Worm (Caenorhabditis elegans) whole organism, L4 larva: ENCODE results near the gene ran-3.
"Not testable (repeated sequence)": the region's sequence is repeated elsewhere in the genome, so short reads cannot be mapped to it uniquely, and the experiment has no call there.

Experiments
- F44E2.7 ChIP-seq: fragments of 200-800 bp; sonication (Bioruptor generic); IDR thresholded peaks from 2 replicates; pipeline ENCODE4 v2.1.2; 2022; ENCODE audit warnings: missing genetic modification characterization, missing compliant biosample characterization
- F49E8.2 ChIP-seq: sonication (generic microtip); optimal IDR thresholded peaks from 2 replicates; lab custom pipeline; 2016; ENCODE audit warnings: missing compliant biosample characterization, mild to moderate bottlenecking, missing genetic modification characterization, borderline replicate concordance
- R02D3.7 ChIP-seq: fragments of 150-350 bp; sonication (generic microtip); optimal IDR thresholded peaks from 3 replicates; lab custom pipeline; 2014; ENCODE audit warnings: missing biosample characterization, missing genetic modification characterization
- Y5F2A.4 ChIP-seq: fragments of 200-800 bp; sonication (Bioruptor generic); optimal IDR thresholded peaks from 2 replicates; lab custom pipeline; 2018; ENCODE audit warnings: mild to moderate bottlenecking, missing genetic modification characterization, missing compliant biosample characterization
- aha-1 ChIP-seq: fragments of 150-350 bp; peaks from one replicate; lab custom pipeline; 2014; ENCODE audit warnings: missing biosample characterization, missing genetic modification characterization
- ceh-20 ChIP-seq: fragments of 200-800 bp; sonication (Bioruptor generic); IDR thresholded peaks from 2 replicates; pipeline ENCODE4 v1.3.6; 2022; ENCODE audit warnings: missing genetic modification reagents, missing genetic modification characterization, missing compliant biosample characterization
- ceh-32 ChIP-seq: sonication (generic microtip); optimal IDR thresholded peaks from 2 replicates; lab custom pipeline; 2016; ENCODE audit warnings: mild to moderate bottlenecking, missing genetic modification characterization, missing compliant biosample characterization; ENCODE audit not compliant: poor library complexity
- ceh-62 ChIP-seq: sonication (generic microtip); optimal IDR thresholded peaks from 2 replicates; lab custom pipeline; 2017; ENCODE audit warnings: missing biosample characterization, missing genetic modification characterization
- daf-12 ChIP-seq: fragments of 150-350 bp; optimal IDR thresholded peaks from 2 replicates; lab custom pipeline; 2014; ENCODE audit warnings: missing biosample characterization, missing genetic modification reagents, missing genetic modification characterization
- daf-16 ChIP-seq, 3 experiments: sonication (generic microtip); optimal IDR thresholded peaks; 2 replicates each; lab custom pipeline; 2016 to 2017; ENCODE audit warnings: missing genetic modification characterization in 3 of 3, missing genetic modification reagents in 3 of 3, mild to moderate bottlenecking in 2 of 3, missing compliant biosample characterization in 2 of 3, missing biosample characterization in 1 of 3, moderate library complexity in 1 of 3
- daf-19 ChIP-seq: fragments of 200-800 bp; sonication (Bioruptor generic); conservative IDR thresholded peaks from 2 replicates; pipeline ENCODE4 v1.3.6; 2022; ENCODE audit warnings: missing genetic modification characterization, missing compliant biosample characterization
- dmd-9 ChIP-seq: fragments of 200-800 bp; sonication (Bioruptor generic); IDR thresholded peaks from 2 replicates; pipeline ENCODE4 v1.3.6; 2022; ENCODE audit warnings: missing genetic modification reagents, missing genetic modification characterization, missing compliant biosample characterization
- dpl-1 ChIP-seq: fragments of 150-350 bp; optimal IDR thresholded peaks from 2 replicates; lab custom pipeline; 2014; ENCODE audit warnings: missing biosample characterization, missing genetic modification reagents, missing genetic modification characterization
- dve-1 ChIP-seq: sonication (generic microtip); optimal IDR thresholded peaks from 2 replicates; lab custom pipeline; 2017; ENCODE audit warnings: antibody characterized with exemption, mild to moderate bottlenecking, missing genetic modification characterization, missing compliant biosample characterization; ENCODE audit not compliant: insufficient read depth
- hlh-11 ChIP-seq: fragments of 200-800 bp; sonication (Bioruptor generic); optimal IDR thresholded peaks from 2 replicates; lab custom pipeline; 2018; ENCODE audit warnings: mild to moderate bottlenecking, missing genetic modification characterization, missing compliant biosample characterization
- hlh-30 ChIP-seq: sonication (generic microtip); optimal IDR thresholded peaks from 2 replicates; lab custom pipeline; 2017; ENCODE audit warnings: antibody characterized with exemption, mild to moderate bottlenecking, missing genetic modification characterization, missing compliant biosample characterization; ENCODE audit not compliant: insufficient read depth
- jun-1 ChIP-seq: fragments of 150-350 bp; optimal IDR thresholded peaks from 2 replicates; lab custom pipeline; 2014; ENCODE audit warnings: missing biosample characterization, missing genetic modification reagents, missing genetic modification characterization
- lin-13 ChIP-seq: fragments of 150-350 bp; optimal IDR thresholded peaks from 2 replicates; lab custom pipeline; 2014; ENCODE audit warnings: missing biosample characterization, missing genetic modification reagents, missing genetic modification characterization
- lin-15B ChIP-seq: fragments of 150-350 bp; sonication (generic microtip); optimal IDR thresholded peaks from 3 replicates; lab custom pipeline; 2014; ENCODE audit warnings: missing biosample characterization, missing genetic modification characterization
- lin-38 ChIP-seq: fragments of 200-800 bp; sonication (Bioruptor generic); IDR thresholded peaks from 2 replicates; pipeline ENCODE4 v1.3.6; 2022; ENCODE audit warnings: missing genetic modification reagents, missing genetic modification characterization, missing compliant biosample characterization
- lsy-2 ChIP-seq, 2 experiments: fragments of 150-350 bp in 1 of 2; sonication (generic microtip) in 1 of 2; optimal IDR thresholded peaks; 2 replicates each; lab custom pipeline; 2014 to 2017; ENCODE audit warnings: missing biosample characterization in 2 of 2, missing genetic modification characterization in 2 of 2
- mdt-29 ChIP-seq: fragments of 200-800 bp; sonication (Bioruptor generic); IDR thresholded peaks from 2 replicates; pipeline ENCODE4 v1.3.6; 2022; ENCODE audit warnings: missing genetic modification reagents, missing genetic modification characterization, missing compliant biosample characterization
- mep-1 ChIP-seq: fragments of 150-350 bp; sonication (generic microtip); optimal IDR thresholded peaks from 3 replicates; lab custom pipeline; 2014; ENCODE audit warnings: missing biosample characterization, missing genetic modification characterization
- mes-2 ChIP-seq: sonication (generic microtip); optimal IDR thresholded peaks from 2 replicates; lab custom pipeline; 2016; ENCODE audit warnings: missing genotype, mild to moderate bottlenecking, missing genetic modification characterization, missing compliant biosample characterization; ENCODE audit not compliant: poor library complexity, severe bottlenecking
- mxl-3 ChIP-seq: fragments of 200-800 bp; sonication (Bioruptor generic); optimal IDR thresholded peaks from 2 replicates; lab custom pipeline; 2018; ENCODE audit warnings: mild to moderate bottlenecking, missing genetic modification characterization, missing compliant biosample characterization
- nhr-10 ChIP-seq: fragments of 150-350 bp; optimal IDR thresholded peaks from 2 replicates; lab custom pipeline; 2014; ENCODE audit warnings: missing biosample characterization, missing genetic modification characterization
- nhr-102 ChIP-seq: sonication (generic microtip); optimal IDR thresholded peaks from 2 replicates; lab custom pipeline; 2016; ENCODE audit warnings: mild to moderate bottlenecking, missing genetic modification characterization, moderate library complexity, missing compliant biosample characterization
- nhr-11 ChIP-seq: fragments of 150-350 bp; optimal IDR thresholded peaks from 2 replicates; lab custom pipeline; 2014; ENCODE audit warnings: missing biosample characterization, missing genetic modification characterization
- nhr-48 ChIP-seq: sonication (generic microtip); optimal IDR thresholded peaks from 2 replicates; lab custom pipeline; 2016; ENCODE audit warnings: mild to moderate bottlenecking, missing genetic modification characterization, missing compliant biosample characterization
- nhr-6 ChIP-seq: fragments of 150-350 bp; optimal IDR thresholded peaks from 2 replicates; lab custom pipeline; 2014; ENCODE audit warnings: missing biosample characterization, missing genetic modification characterization
- pha-4 ChIP-seq, 2 experiments: fragments of 150-350 bp in 1 of 2; fragments of 200-800 bp in 1 of 2; sonication (Bioruptor generic) in 1 of 2; IDR thresholded peaks in 1 of 2; optimal IDR thresholded peaks in 1 of 2; 2 replicates each; pipeline versions ENCODE4 v1.3.6 to Lab custom; 2014 to 2022; ENCODE audit warnings: missing genetic modification characterization in 2 of 2, missing genetic modification reagents in 2 of 2, missing biosample characterization in 1 of 2, missing compliant biosample characterization in 1 of 2
- php-3 ChIP-seq: fragments of 200-800 bp; sonication (Bioruptor generic); IDR thresholded peaks from 2 replicates; pipeline ENCODE4 v1.3.6; 2022; ENCODE audit warnings: missing genetic modification reagents, missing genetic modification characterization, missing compliant biosample characterization
- sdz-12 ChIP-seq: fragments of 200-800 bp; sonication (Bioruptor generic); optimal IDR thresholded peaks from 2 replicates; lab custom pipeline; 2018; ENCODE audit warnings: mild to moderate bottlenecking, missing genetic modification characterization, missing compliant biosample characterization
- skn-1 ChIP-seq: fragments of 150-350 bp; optimal IDR thresholded peaks from 2 replicates; lab custom pipeline; 2014; ENCODE audit warnings: missing biosample characterization, missing genetic modification characterization
- unc-130 ChIP-seq: sonication (generic microtip); optimal IDR thresholded peaks from 2 replicates; lab custom pipeline; 2016; ENCODE audit warnings: missing genetic modification reagents, missing genetic modification characterization, missing compliant biosample characterization
- unc-62 ChIP-seq, 3 experiments: fragments of 150-350 bp in 1 of 3; sonication (generic microtip); optimal IDR thresholded peaks in 2 of 3; peaks in 1 of 3; 1 replicate in 1 of 3; 2 replicates in 2 of 3; lab custom pipeline; 2014 to 2017; ENCODE audit warnings: missing biosample characterization in 3 of 3, missing genetic modification characterization in 3 of 3, missing genetic modification reagents in 3 of 3, missing genotype in 1 of 3
- vab-7 ChIP-seq: fragments of 200-800 bp; sonication (Bioruptor generic); IDR thresholded peaks from 2 replicates; pipeline ENCODE4 v1.3.6; 2022; ENCODE audit warnings: missing genetic modification reagents, missing genetic modification characterization, missing compliant biosample characterization

The ran-3 gene

ce11 chrII:8285837-8286236 is 39.0 kb downstream of the ran-3 start:
- TF ChIP-seq daf-16 (GFP tag; optimal IDR thresholded peaks at IDR 0.05; lab: Kevin White, UChicago) (peak in 1 of 2 experiments; percentile 18), lsy-2 (tag; optimal IDR thresholded peaks at IDR 0.05; lab: Kevin White, UChicago) (peak in 1 of 2 experiments; percentile 16)
- not testable (repeated sequence) for TF ChIP-seq daf-16 (tag; optimal IDR thresholded peaks at IDR 0.05; lab: Kevin White, UChicago)

DNA sequence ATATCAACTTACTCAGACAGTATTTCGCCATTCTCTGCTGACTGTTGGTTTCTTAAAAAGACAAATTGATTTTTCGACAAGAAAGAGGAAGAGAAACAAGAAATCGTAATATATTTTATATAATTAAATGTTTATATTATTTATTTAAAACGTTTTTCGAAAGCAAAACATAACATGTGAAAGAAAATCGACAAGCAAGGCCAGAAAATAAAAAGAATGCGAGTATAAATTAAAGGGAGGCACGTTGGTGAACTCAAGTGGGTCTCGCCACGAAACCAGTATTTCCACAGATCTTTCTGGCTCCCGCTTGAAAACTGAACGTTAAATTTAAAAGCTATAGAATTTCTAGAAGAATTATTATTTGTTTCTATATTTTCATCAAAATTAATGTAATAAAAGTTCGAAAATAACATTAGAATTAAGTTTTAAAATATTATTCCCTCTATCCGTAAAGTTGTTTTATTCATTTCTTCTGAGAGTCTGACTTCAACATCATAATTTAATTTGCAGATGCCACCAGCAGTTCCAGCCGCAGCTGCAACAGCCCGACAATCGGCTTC is 41.6 kb downstream of the ran-3 start, which contains the start of the genes nst-1 and cct-4:
Gene nst-1 (minus strand): TSS at position 51 of the 560 bp plus-strand sequence.
Gene cct-4 (plus strand): TSS at position 510 of the 560 bp plus-strand sequence.
- TF ChIP-seq skn-1 (no peak), dpl-1 (GFP tag; lab: Kevin White, UChicago) (peak; percentile 51), lsy-2 (tag; optimal IDR thresholded peaks at IDR 0.05; lab: Kevin White, UChicago) (peak in 1 of 2 experiments; percentile 62), unc-62 (GFP tag; optimal IDR thresholded peaks at IDR 0.05 in 1 of 2; lab: Kevin White, UChicago) (peak in 1 of 2 experiments; percentile 50), unc-62 (tag; optimal IDR thresholded peaks at IDR 0.05; lab: Kevin White, UChicago) (no peak), mes-2 (tag; lab: Kevin White, UChicago) (peak; percentile 49), aha-1 (tag; lab: Kevin White, UChicago) (peak; percentile 37), mep-1 (tag; lab: Kevin White, UChicago) (peak; percentile 35), nhr-10 (tag; lab: Kevin White, UChicago) (no peak), mdt-29 (no peak), dve-1 (peak; percentile 13)
- TF ChIP-seq, all 104 proteins: peak for 7

ce11 chrII:8278415-8278814 is 46.4 kb downstream of the ran-3 start, which contains the start of the genes mrpl-10 and clec-142:
TSS of gene mrpl-10 (minus strand) at chrII:8278515.
TSS of gene clec-142 (plus strand) at chrII:8278678.
- TF ChIP-seq vab-7 (GFP tag; lab: Robert Waterston, UW) (no peak), unc-130 (GFP tag; lab: Kevin White, UChicago) (no peak), Y5F2A.4 (no peak), dmd-9 (GFP tag; lab: Robert Waterston, UW) (no peak), F44E2.7 (GFP tag; lab: Robert Waterston, UW) (no peak), nhr-11 (tag; lab: Kevin White, UChicago) (no peak), hlh-11 (tag; lab: Kevin White, UChicago) (no peak), lin-38 (no peak), daf-19 (GFP tag; lab: Robert Waterston, UW) (no peak), aha-1 (tag; lab: Kevin White, UChicago) (no peak), dve-1 (no peak), sdz-12 (GFP tag; lab: Kevin White, UChicago) (no peak), jun-1 (no peak), php-3 (no peak), daf-12 (tag; lab: Kevin White, UChicago) (no peak), ceh-32 (tag; lab: Kevin White, UChicago) (no peak), nhr-48 (no peak), lin-15B (tag; lab: Kevin White, UChicago) (no peak), mxl-3 (GFP tag; lab: Kevin White, UChicago) (no peak), nhr-102 (no peak)

- TF ChIP-seq lin-38 (peak; percentile 57), unc-130 (GFP tag; lab: Kevin White, UChicago) (peak; percentile 65), lin-13 (peak; percentile 45), pha-4 (GFP tag; IDR thresholded peaks at IDR 0.05; lab: Robert Waterston, UW) (no peak), pha-4 (tag; optimal IDR thresholded peaks at IDR 0.05; lab: Kevin White, UChicago) (peak; percentile 12), R02D3.7 (tag; lab: Kevin White, UChicago) (peak; percentile 84), dpl-1 (GFP tag; lab: Kevin White, UChicago) (peak; percentile 89), ceh-20 (no peak), F49E8.2 (tag; lab: Kevin White, UChicago) (peak; percentile 45), lsy-2 (tag; optimal IDR thresholded peaks at IDR 0.05; lab: Kevin White, UChicago) (peak in 1 of 2 experiments; percentile 82), ceh-62 (tag; lab: Kevin White, UChicago) (no peak), mes-2 (tag; lab: Kevin White, UChicago) (peak; percentile 54), nhr-48 (no peak), nhr-6 (tag; lab: Kevin White, UChicago) (peak; percentile 0), hlh-30 (peak; percentile 52)
These were observed 48.8 kb downstream of the ran-3 start, which contains the start of the genes gei-14 and slc-25A32 for ce11 chrII:8276057-8276456. TSS of gene gei-14 (minus strand) at chrII:8276231. TSS of gene slc-25A32 (plus strand) at chrII:8276298.
